Worm (Caenorhabditis elegans): Measurements from ENCODE around the gene ccep-97.

The ccep-97 gene

DNA sequence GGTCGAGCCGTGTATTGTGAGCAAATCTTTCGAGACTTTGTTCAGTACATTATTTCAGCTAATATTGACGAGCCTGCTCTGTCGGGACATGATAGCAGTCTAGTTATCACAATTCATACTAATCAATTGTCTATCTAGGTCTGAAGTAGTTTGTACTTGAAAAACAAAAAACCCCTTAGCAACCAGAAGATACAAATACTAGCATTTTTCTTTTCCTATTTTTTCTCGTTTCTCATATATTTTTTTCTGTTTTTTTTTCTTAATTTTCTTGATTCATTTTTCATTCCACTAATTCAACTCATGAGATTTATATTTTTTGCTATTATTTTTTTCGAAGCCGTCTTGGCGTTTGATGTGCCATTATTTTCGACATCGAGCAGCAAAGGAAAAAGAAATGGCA lies 31.3 kb downstream of the ccep-97 start, which contains the start of gene R02F11.9:
R02F11.9 (plus strand) TSS at position 301 of the 400 bp plus-strand sequence.
- TF ChIP-seq hlh-12 (tag; optimal IDR thresholded peaks at IDR 0.05), result no peak
- TF ChIP-seq ceh-27 (GFP tag; optimal IDR thresholded peaks at IDR 0.05), result no peak
- no peak for TF ChIP-seq lag-1 (GFP tag; IDR thresholded peaks at IDR 0.05)
- no peak for TF ChIP-seq dpl-1 (GFP tag; optimal IDR thresholded peaks at IDR 0.05)
- no peak for TF ChIP-seq rcor-1 (GFP tag; IDR thresholded peaks at IDR 0.05)
- no peak for TF ChIP-seq F57A8.1 (GFP tag; optimal IDR thresholded peaks at IDR 0.05)
- TF ChIP-seq rpc-1 (optimal IDR thresholded peaks at IDR 0.05), result no peak
- no peak for TF ChIP-seq rpc-1 (tag; optimal IDR thresholded peaks at IDR 0.05)
- TF ChIP-seq athp-1 (tag; optimal IDR thresholded peaks at IDR 0.05), result no peak

DNA sequence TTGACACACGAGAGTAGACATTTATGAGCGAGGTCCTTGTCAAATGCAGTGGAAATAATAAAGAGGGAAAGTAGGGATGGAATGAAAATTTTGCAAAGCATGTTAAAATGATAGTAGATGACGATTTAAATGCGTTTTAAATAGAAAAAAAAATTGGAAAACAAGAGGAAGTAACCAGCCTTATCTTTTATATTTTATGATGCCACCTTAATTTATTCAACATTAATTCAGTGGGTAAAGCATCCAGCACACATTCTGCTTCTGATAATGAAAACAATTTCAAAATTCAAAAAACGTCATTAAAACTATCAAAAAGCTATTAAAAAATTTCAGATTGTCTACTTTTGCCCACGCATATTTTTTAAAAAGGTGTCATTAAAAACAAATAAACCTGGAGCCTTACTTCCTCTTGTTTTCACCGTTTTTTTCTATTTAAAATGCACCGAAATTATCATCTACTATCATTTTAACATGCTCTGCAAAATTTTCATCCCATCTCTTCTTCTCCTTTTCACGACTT lies 33.1 kb downstream of the ccep-97 start, which contains the start of the genes Y60C6A.2 and Y60C6A.3:
Y60C6A.2 (minus strand) TSS at position 101 of the 520 bp plus-strand sequence.
Y60C6A.3 (plus strand) TSS at position 470 of the 520 bp plus-strand sequence.
- TF ChIP-seq sptf-2 (GFP tag; optimal IDR thresholded peaks at IDR 0.05) (no peak), lir-1 (GFP tag; conservative IDR thresholded peaks at IDR 0.05) (no peak), hmg-1.2 (GFP tag; IDR thresholded peaks at IDR 0.05) (no peak), attf-3 (GFP tag; conservative IDR thresholded peaks at IDR 0.05) (no peak), madf-8 (GFP tag; conservative IDR thresholded peaks at IDR 0.05) (no peak), pbrm-1 (GFP tag; IDR thresholded peaks at IDR 0.05) (no peak), sdz-38 (tag; optimal IDR thresholded peaks at IDR 0.05) (no peak), egrh-3 (GFP tag; IDR thresholded peaks at IDR 0.05) (no peak)

DNA sequence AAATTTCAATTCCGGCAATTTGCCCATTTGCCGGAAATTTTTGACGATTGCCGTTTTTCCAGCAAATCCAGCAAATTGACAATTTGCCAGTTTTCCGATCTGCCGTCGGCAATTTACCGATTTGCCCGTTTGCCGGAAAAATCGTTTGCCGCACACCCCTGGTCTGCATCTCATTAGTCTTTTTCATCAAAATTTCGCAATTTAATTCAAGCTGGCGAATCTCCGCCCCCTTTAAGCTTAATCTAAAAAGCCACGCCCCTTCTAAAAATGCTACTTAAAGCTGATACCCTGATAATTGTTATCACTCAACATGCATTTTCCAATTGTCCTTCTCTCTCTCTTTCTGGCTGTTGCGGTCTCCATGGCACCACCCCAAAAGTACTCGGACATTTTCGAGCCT lies 35.1 kb downstream of the ccep-97 start, which contains the start of gene Y60C6A.1:
Y60C6A.1 (plus strand) TSS at position 301 of the 400 bp plus-strand sequence.
- TF ChIP-seq lir-1 (GFP tag; conservative IDR thresholded peaks at IDR 0.05) (no peak), F37B4.10 (GFP tag; IDR thresholded peaks at IDR 0.05) (no peak), nhr-90 (tag; optimal IDR thresholded peaks at IDR 0.05) (no peak), snpc-1.3 (tag; optimal IDR thresholded peaks at IDR 0.05; ENCODE audit: insufficient read depth) (no peak), lin-40 (tag; optimal IDR thresholded peaks at IDR 0.05) (no peak), dox-1 (GFP tag; IDR thresholded peaks at IDR 0.05) (no peak), attf-3 (GFP tag; conservative IDR thresholded peaks at IDR 0.05) (no peak), madf-6 (GFP tag; IDR thresholded peaks at IDR 0.05) (no peak), F49E8.2 (tag; optimal IDR thresholded peaks at IDR 0.05; ENCODE audit: insufficient read depth) (no peak), snpc-1.1 (tag; optimal IDR thresholded peaks at IDR 0.05; ENCODE audit: insufficient read depth) (no peak), unc-130 (GFP tag; optimal IDR thresholded peaks at IDR 0.05) (no peak), bed-2 (GFP tag; IDR thresholded peaks at IDR 0.05) (no peak)

DNA sequence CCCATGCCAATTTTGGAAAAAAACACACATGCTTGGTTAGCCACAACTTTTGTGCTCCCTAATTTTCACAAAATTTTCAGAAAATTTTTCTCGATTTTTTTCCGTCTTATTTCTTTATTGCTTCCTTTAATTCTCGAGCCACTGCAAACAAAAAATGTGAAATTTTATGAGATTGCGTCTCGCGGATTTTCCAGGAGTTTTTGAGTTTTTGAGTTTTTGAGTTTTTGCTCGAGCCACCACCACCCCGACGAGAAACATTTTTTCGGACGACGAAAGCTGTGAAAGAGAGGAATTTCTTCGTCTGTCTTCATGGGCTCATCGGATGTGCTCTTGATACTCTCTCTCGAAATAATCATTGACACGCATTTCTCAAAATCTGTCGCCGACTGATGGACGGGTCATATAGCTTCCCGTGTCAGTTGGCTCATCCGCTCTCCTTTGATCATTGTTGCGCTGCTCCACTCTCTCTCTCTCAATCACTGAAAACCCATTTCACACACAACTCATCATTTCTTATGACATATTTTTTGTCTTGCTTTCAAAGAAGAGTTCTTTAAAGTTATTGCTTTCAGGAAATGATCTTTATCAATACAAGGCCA lies 41.0 kb downstream of the ccep-97 start, which contains the start of gene C18G1.1:
C18G1.1 (plus strand) TSS at position 573 of the 599 bp plus-strand sequence.
- TF ChIP-seq efl-1 (GFP tag; optimal IDR thresholded peaks at IDR 0.05), result no peak
- TF ChIP-seq lsy-27 (tag; optimal IDR thresholded peaks at IDR 0.05; ENCODE audit: borderline replicate concordance, insufficient read depth), result no peak
- TF ChIP-seq hrde-1 (tag; optimal IDR thresholded peaks at IDR 0.05; ENCODE audit: borderline replicate concordance), result no peak
- TF ChIP-seq cebp-1 (GFP tag; IDR thresholded peaks at IDR 0.05), result no peak
- TF ChIP-seq cebp-1 (tag; optimal IDR thresholded peaks at IDR 0.05), result no peak
- no peak for TF ChIP-seq egrh-3 (GFP tag; IDR thresholded peaks at IDR 0.05)
- no peak for TF ChIP-seq repo-1 (tag; optimal IDR thresholded peaks at IDR 0.05)
- TF ChIP-seq rec-8 (tag; optimal IDR thresholded peaks at IDR 0.05), result no peak

Measured in whole organism, young adult.